Fruit fly (Drosophila melanogaster) whole organism, wandering third instar larva: ENCODE data around the gene Grx1.

Source experiments
- CrebA ChIP-seq: fragments of 200-800 bp; sonication (Bioruptor generic); optimal IDR thresholded peaks from 2 replicates; lab custom pipeline; 2016; ENCODE audit warnings: missing biosample characterization, mild to moderate bottlenecking, missing genetic modification characterization, borderline replicate concordance
- Dfd ChIP-seq: fragments of >200 bp; optimal IDR thresholded peaks from 2 replicates; lab custom pipeline; 2017; ENCODE audit warnings: missing biosample characterization, missing genetic modification characterization
- Dif ChIP-seq: fragments of 200-275, 200-300 bp; sonication (Bioruptor generic); optimal IDR thresholded peaks from 2 replicates; lab custom pipeline; 2018; ENCODE audit warnings: missing biosample characterization, missing genetic modification characterization; ENCODE audit not compliant: partially characterized antibody
- HLH106 ChIP-seq: fragments of 200-800 bp; optimal IDR thresholded peaks from 3 replicates; lab custom pipeline; 2019; ENCODE audit warnings: missing biosample characterization, mild to moderate bottlenecking, missing genetic modification characterization, moderate library complexity
- Hnf4 ChIP-seq: fragments of 200-800 bp; sonication (Bioruptor generic); optimal IDR thresholded peaks from 2 replicates; lab custom pipeline; 2016; ENCODE audit warnings: missing biosample characterization, mild to moderate bottlenecking, missing genetic modification characterization
- Hr83 ChIP-seq: fragments of 200-300 bp; sonication (Bioruptor generic); optimal IDR thresholded peaks from 2 replicates; lab custom pipeline; 2016; ENCODE audit warnings: missing biosample characterization, mild to moderate bottlenecking, missing genetic modification characterization, moderate library complexity; ENCODE audit not compliant: poor library complexity, severe bottlenecking
- Myc ChIP-seq: fragments of >200 bp; optimal IDR thresholded peaks from 2 replicates; lab custom pipeline; 2017
- OdsH ChIP-seq: fragments of 200-800 bp; sonication (Bioruptor generic); optimal IDR thresholded peaks from 2 replicates; lab custom pipeline; 2016; ENCODE audit warnings: missing biosample characterization, mild to moderate bottlenecking, missing genetic modification characterization
- dmrt93B ChIP-seq: fragments of 200-800 bp; sonication (Bioruptor generic); optimal IDR thresholded peaks from 2 replicates; lab custom pipeline; 2018; ENCODE audit warnings: missing biosample characterization, mild to moderate bottlenecking, missing genetic modification characterization
- dsf ChIP-seq: sonication (Bioruptor generic); optimal IDR thresholded peaks from 2 replicates; lab custom pipeline; 2016; ENCODE audit warnings: missing biosample characterization, missing genetic modification characterization, borderline replicate concordance
- ey ChIP-seq: fragments of 200-800 bp; sonication (Bioruptor generic); optimal IDR thresholded peaks from 2 replicates; lab custom pipeline; 2016; ENCODE audit warnings: missing biosample characterization, missing genetic modification characterization
- jim ChIP-seq: fragments of 175-275, 200-325 bp; sonication (Bioruptor generic); optimal IDR thresholded peaks from 2 replicates; lab custom pipeline; 2016; ENCODE audit warnings: missing biosample characterization, mild to moderate bottlenecking, missing genetic modification characterization
- pan ChIP-seq: fragments of >200 bp; optimal IDR thresholded peaks from 2 replicates; lab custom pipeline; 2017
- usp ChIP-seq: fragments of >200 bp; optimal IDR thresholded peaks from 2 replicates; lab custom pipeline; 2017; ENCODE audit warnings: missing biosample characterization, missing genetic modification characterization

- TF ChIP-seq Dfd (GFP tag; lab: Kevin White, UChicago) (no peak), usp (GFP tag; lab: Kevin White, UChicago) (no peak), jim (GFP tag; lab: Kevin White, UChicago) (no peak), Hr83 (GFP tag; lab: Kevin White, UChicago) (peak; percentile 42), dmrt93B (GFP tag; lab: Kevin White, UChicago) (no peak), dsf (no peak), Dif (GFP tag; lab: Kevin White, UChicago) (no peak), Hnf4 (GFP tag; lab: Kevin White, UChicago) (no peak), HLH106 (no peak), Myc (lab: Kevin White, UChicago) (no peak), ey (GFP tag; lab: Kevin White, UChicago) (no peak), OdsH (GFP tag; lab: Kevin White, UChicago) (peak; percentile 25), CrebA (GFP tag; lab: Kevin White, UChicago) (no peak), pan (lab: Kevin White, UChicago) (no peak)
Observed at dm6 chr3L:18833234-18833633, 35.8 kb upstream of the Grx1 start.
